Fruit fly (Drosophila melanogaster) whole organism, embryonic: ENCODE measurements around the gene Ac78C.

Experiments used
- B-H1 ChIP-seq: fragments of 200-800 bp; sonication (Bioruptor generic); IDR thresholded peaks from 3 replicates; pipeline ENCODE4 v1.3.6; 2022; ENCODE audit warnings: missing biosample characterization, missing genetic modification characterization
- CG10147 ChIP-seq: fragments of 200-800 bp; sonication (Bioruptor generic); optimal IDR thresholded peaks from 2 replicates; lab custom pipeline; 2019; ENCODE audit warnings: missing biosample characterization, mild to moderate bottlenecking, missing genetic modification characterization, moderate library complexity
- CG10979 ChIP-seq: fragments of 200-800 bp; sonication (Bioruptor generic); optimal IDR thresholded peaks from 2 replicates; lab custom pipeline; 2018; ENCODE audit warnings: missing biosample characterization, mild to moderate bottlenecking, missing genetic modification characterization, moderate library complexity
- CG13775 ChIP-seq: fragments of 200-800 bp; sonication (Bioruptor generic); optimal IDR thresholded peaks from 3 replicates; lab custom pipeline; 2017; ENCODE audit warnings: missing biosample characterization, mild to moderate bottlenecking, missing genetic modification characterization
- CG15011 ChIP-seq: fragments of 200-800 bp; sonication (Bioruptor generic); optimal IDR thresholded peaks from 3 replicates; lab custom pipeline; 2018; ENCODE audit warnings: missing biosample characterization, mild to moderate bottlenecking, missing genetic modification characterization
- CG1603 ChIP-seq: fragments of 200-800 bp; sonication (Bioruptor generic); optimal IDR thresholded peaks from 2 replicates; lab custom pipeline; 2019; ENCODE audit warnings: missing biosample characterization, mild to moderate bottlenecking, missing genetic modification characterization, moderate library complexity
- CG3847 ChIP-seq: fragments of 200-800 bp; sonication (Bioruptor generic); IDR thresholded peaks from 2 replicates; pipeline ENCODE4 v1.3.6; 2022; ENCODE audit warnings: missing biosample characterization, missing genetic modification characterization
- D19A ChIP-seq: fragments of 200-800 bp; optimal IDR thresholded peaks from 3 replicates; lab custom pipeline; 2019; ENCODE audit warnings: missing biosample characterization, mild to moderate bottlenecking, missing genetic modification characterization, moderate library complexity
- Fer3 ChIP-seq: fragments of 200-800 bp; sonication (Bioruptor generic); optimal IDR thresholded peaks from 2 replicates; lab custom pipeline; 2018; ENCODE audit warnings: missing biosample characterization, mild to moderate bottlenecking, missing genetic modification characterization, moderate library complexity
- fd3F ChIP-seq: fragments of 200-800 bp; sonication (Bioruptor generic); optimal IDR thresholded peaks from 2 replicates; lab custom pipeline; 2018; ENCODE audit warnings: missing biosample characterization, mild to moderate bottlenecking, missing genetic modification characterization, moderate library complexity
- onecut ChIP-seq: fragments of 200-800 bp; sonication (Bioruptor generic); IDR thresholded peaks from 2 replicates; pipeline ENCODE4 v1.3.6; 2022; ENCODE audit warnings: missing biosample characterization, missing genetic modification characterization
- pum ChIP-seq: fragments of 200-800 bp; sonication (Bioruptor generic); optimal IDR thresholded peaks from 2 replicates; lab custom pipeline; 2016; ENCODE audit warnings: missing biosample characterization, missing genetic modification characterization
- seq ChIP-seq: fragments of 200-800 bp; sonication (Bioruptor generic); IDR thresholded peaks from 2 replicates; pipeline ENCODE4 v1.3.6; 2022; ENCODE audit warnings: missing biosample characterization, missing genetic modification characterization
- z ChIP-seq: fragments of 200-800 bp; sonication (Bioruptor generic); IDR thresholded peaks from 3 replicates; pipeline ENCODE4 v1.3.6; 2022; ENCODE audit warnings: missing biosample characterization, missing genetic modification characterization

- TF ChIP-seq CG15011 (GFP tag; lab: Kevin White, UChicago) (no peak), B-H1 (no peak), Fer3 (tag; lab: Kevin White, UChicago) (no peak), D19A (tag; lab: Kevin White, UChicago) (no peak), fd3F (GFP tag; lab: Kevin White, UChicago) (no peak), pum (GFP tag; lab: Kevin White, UChicago) (no peak), CG10147 (peak; percentile 6), CG10979 (tag; lab: Kevin White, UChicago) (no peak), CG13775 (GFP tag; lab: Kevin White, UChicago) (no peak), onecut (peak; percentile 11; the same call in 1 of the 2 replicates), z (GFP tag; lab: Robert Waterston, UW) (no peak), CG1603 (tag; lab: Kevin White, UChicago) (peak; percentile 81), seq (GFP tag; lab: Robert Waterston, UW) (no peak), CG3847 (GFP tag; lab: Robert Waterston, UW) (0 out of 2 replicates have a peak, but pooled peaks have one; percentile 26)
These were observed 4.0 kb upstream of the Ac78C start for dm6 chr3L:21175531-21176271.
